Fruit fly (Drosophila melanogaster) whole organism: ENCODE data around the gene CG18545.

ENCODE experiments used
- CG8478 ChIP-seq: fragments of >200 bp; optimal IDR thresholded peaks from 2 replicates; lab custom pipeline; 2018; ENCODE audit warnings: inconsistent platforms
- pan ChIP-seq: fragments of >200 bp; optimal IDR thresholded peaks from 2 replicates; lab custom pipeline; 2017
- usp ChIP-seq: fragments of >200 bp; optimal IDR thresholded peaks from 2 replicates; lab custom pipeline; 2017; ENCODE audit warnings: missing biosample characterization, missing genetic modification characterization, mixed read lengths

DNA sequence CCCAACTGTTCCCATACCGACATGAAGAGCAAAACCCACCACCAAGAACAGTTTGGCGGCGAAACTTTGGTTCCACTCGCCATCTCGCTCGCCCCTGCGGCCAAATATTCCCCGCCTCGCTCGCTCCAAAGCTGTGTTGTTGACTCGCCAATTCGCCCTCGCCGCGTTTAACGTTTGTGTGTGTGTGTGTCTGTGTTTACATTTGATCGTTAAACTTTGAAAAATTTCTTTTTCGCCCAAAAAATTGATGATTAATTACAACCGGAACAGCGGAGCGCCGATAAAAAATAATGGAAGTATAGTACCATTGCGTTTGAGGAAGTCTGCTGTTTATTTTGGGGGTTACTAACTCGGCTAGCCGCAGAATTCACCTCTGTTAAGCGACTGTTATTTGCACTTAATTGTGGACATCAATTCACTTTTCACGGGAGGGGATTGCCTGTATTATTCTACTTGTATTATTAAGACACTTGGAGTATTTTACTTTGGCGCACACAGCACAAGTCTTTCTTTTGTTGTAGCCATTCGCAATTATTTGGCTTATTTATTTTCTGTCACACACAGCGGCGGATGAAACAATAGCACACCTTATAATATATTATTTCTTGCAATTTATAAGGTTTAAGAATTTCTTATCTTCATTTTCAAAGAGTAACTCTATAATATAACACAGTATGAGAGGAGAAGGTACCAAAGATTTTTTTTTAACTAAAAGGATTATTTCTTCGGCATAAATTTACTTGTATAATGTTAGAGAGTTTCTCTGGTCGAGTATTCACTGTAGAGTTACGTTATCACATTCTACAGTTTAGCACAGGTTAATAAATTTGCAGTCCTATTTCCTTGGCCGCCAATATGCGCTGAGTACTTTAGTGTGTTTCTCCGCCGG lies 10.2 kb downstream of the CG18545 start:
- no peak for TF ChIP-seq CG8478
- TF ChIP-seq pan (lab: Kevin White, UChicago) = no peak
- no peak for TF ChIP-seq usp
